Fruit fly (Drosophila melanogaster) whole organism, embryonic: ENCODE measurements around the gene Sf3b3.

Experiments
- ATbp ChIP-seq: fragments of 200-800 bp; sonication (Bioruptor generic); optimal IDR thresholded peaks from 2 replicates; lab custom pipeline; 2017; ENCODE audit warnings: missing biosample characterization, mild to moderate bottlenecking, missing genetic modification characterization, missing genetic modification reagents
- Antp ChIP-seq: fragments of 200-800 bp; sonication (Bioruptor generic); optimal IDR thresholded peaks from 3 replicates; lab custom pipeline; 2016; ENCODE audit warnings: missing biosample characterization, missing genetic modification characterization
- CG10147 ChIP-seq: fragments of 200-800 bp; sonication (Bioruptor generic); optimal IDR thresholded peaks from 2 replicates; lab custom pipeline; 2019; ENCODE audit warnings: missing biosample characterization, mild to moderate bottlenecking, missing genetic modification characterization, moderate library complexity
- CG10431 ChIP-seq: fragments of 200-800 bp; sonication (Bioruptor generic); optimal IDR thresholded peaks from 3 replicates; lab custom pipeline; 2018; ENCODE audit warnings: missing biosample characterization, mild to moderate bottlenecking, missing genetic modification characterization
- CG11504 ChIP-seq: fragments of 200-800 bp; sonication (Bioruptor generic); optimal IDR thresholded peaks from 3 replicates; lab custom pipeline; 2019; ENCODE audit warnings: missing biosample characterization, mild to moderate bottlenecking, missing genetic modification characterization, moderate library complexity
- CG11695 ChIP-seq: fragments of 200-800 bp; sonication (Bioruptor generic); IDR thresholded peaks from 3 replicates; pipeline ENCODE4 v1.3.6; 2022; ENCODE audit warnings: missing biosample characterization, missing genetic modification characterization
- CG1233 ChIP-seq: fragments of 200-800 bp; sonication (Bioruptor generic); optimal IDR thresholded peaks from 4 replicates; lab custom pipeline; 2018; ENCODE audit warnings: missing biosample characterization, mild to moderate bottlenecking, missing genetic modification characterization
- CG13424 ChIP-seq: fragments of 200-800 bp; sonication (Bioruptor generic); optimal IDR thresholded peaks from 2 replicates; lab custom pipeline; 2019; ENCODE audit warnings: missing biosample characterization, mild to moderate bottlenecking, missing genetic modification characterization, moderate library complexity
- CG14710 ChIP-seq: fragments of 200-800 bp; sonication (Bioruptor generic); optimal IDR thresholded peaks from 3 replicates; lab custom pipeline; 2019; ENCODE audit warnings: missing biosample characterization, mild to moderate bottlenecking, missing genetic modification characterization, moderate library complexity
- CG14860 ChIP-seq: fragments of 200-800 bp; sonication (Bioruptor generic); IDR thresholded peaks from 3 replicates; pipeline ENCODE4 v1.3.6; 2022; ENCODE audit warnings: missing biosample characterization, missing genetic modification characterization; ENCODE audit not compliant: partially characterized antibody
- CG15514 ChIP-seq: fragments of 200-800 bp; sonication (Bioruptor generic); optimal IDR thresholded peaks from 3 replicates; lab custom pipeline; 2017; ENCODE audit warnings: missing biosample characterization, missing genetic modification characterization, mild to moderate bottlenecking, moderate library complexity, missing genetic modification reagents
- CG15696 ChIP-seq: fragments of 200-800 bp; sonication (Bioruptor generic); optimal IDR thresholded peaks from 2 replicates; lab custom pipeline; 2019; ENCODE audit warnings: missing biosample characterization, mild to moderate bottlenecking, missing genetic modification characterization, moderate library complexity
- CG17829 ChIP-seq: fragments of 200-800 bp; optimal IDR thresholded peaks from 2 replicates; lab custom pipeline; 2019; ENCODE audit warnings: missing biosample characterization, mild to moderate bottlenecking, missing genetic modification characterization, moderate library complexity
- CG30020 ChIP-seq: fragments of 200-800 bp; optimal IDR thresholded peaks from 2 replicates; lab custom pipeline; 2019; ENCODE audit warnings: missing biosample characterization, mild to moderate bottlenecking, missing genetic modification characterization, moderate library complexity
- CG30403 ChIP-seq: fragments of 200-800 bp; sonication (Bioruptor generic); optimal IDR thresholded peaks from 3 replicates; lab custom pipeline; 2016; ENCODE audit warnings: missing biosample characterization, missing genetic modification characterization
- CG34224 ChIP-seq: fragments of 200-800 bp; sonication (Bioruptor generic); IDR thresholded peaks from 3 replicates; pipeline ENCODE4 v1.3.6; 2022; ENCODE audit warnings: missing biosample characterization, missing genetic modification characterization; ENCODE audit not compliant: partially characterized antibody
- CG5180 ChIP-seq: fragments of 200-800 bp; sonication (Bioruptor generic); optimal IDR thresholded peaks from 3 replicates; lab custom pipeline; 2017; ENCODE audit warnings: missing biosample characterization, missing genetic modification characterization, mild to moderate bottlenecking, moderate library complexity, missing genetic modification reagents
- CG5953 ChIP-seq: fragments of 200-800 bp; sonication (Bioruptor generic); IDR thresholded peaks from 2 replicates; pipeline ENCODE4 v1.3.6; 2022; ENCODE audit warnings: missing biosample characterization, missing genetic modification characterization
- CG7987 ChIP-seq: fragments of 200-800 bp; sonication (Bioruptor generic); optimal IDR thresholded peaks from 2 replicates; lab custom pipeline; 2018; ENCODE audit warnings: missing biosample characterization, mild to moderate bottlenecking, missing genetic modification characterization, moderate library complexity
- CG8924 ChIP-seq: fragments of 200-800 bp; optimal IDR thresholded peaks from 3 replicates; lab custom pipeline; 2019; ENCODE audit warnings: missing biosample characterization, mild to moderate bottlenecking, missing genetic modification characterization, moderate library complexity
- Eip74EF ChIP-seq, 2 experiments: fragments of 200-800 bp in 1 of 2; fragments of >200 bp in 1 of 2; sonication (Bioruptor generic) in 1 of 2; optimal IDR thresholded peaks; 2 replicates each; lab custom pipeline; 2017 to 2019; ENCODE audit warnings: missing biosample characterization in 2 of 2, missing genetic modification characterization in 2 of 2, mild to moderate bottlenecking in 1 of 2, moderate library complexity in 1 of 2
- Elba2 ChIP-seq: fragments of 200-800 bp; sonication (Bioruptor generic); optimal IDR thresholded peaks from 3 replicates; lab custom pipeline; 2016; ENCODE audit warnings: missing biosample characterization, missing genetic modification characterization
- Ets65A ChIP-seq: fragments of 200-800 bp; sonication (Bioruptor generic); peaks from one replicate; lab custom pipeline; 2016; ENCODE audit warnings: missing biosample characterization, missing genetic modification characterization
- Mad ChIP-seq: fragments of 200-800 bp; sonication (Bioruptor generic); optimal IDR thresholded peaks from 2 replicates; lab custom pipeline; 2016; ENCODE audit warnings: missing biosample characterization, missing genetic modification characterization
- Nf-YB ChIP-seq: fragments of 200-800 bp; sonication (Bioruptor generic); optimal IDR thresholded peaks from 3 replicates; lab custom pipeline; 2019; ENCODE audit warnings: missing biosample characterization, mild to moderate bottlenecking, missing genetic modification characterization, moderate library complexity
- Pdp1 ChIP-seq, 2 experiments: fragments of 200-800 bp; sonication (Bioruptor generic); optimal IDR thresholded peaks; 3 replicates each; lab custom pipeline; 2016; ENCODE audit warnings: missing biosample characterization in 2 of 2, missing genetic modification characterization in 2 of 2, mild to moderate bottlenecking in 1 of 2, moderate library complexity in 1 of 2
- Ptx1 ChIP-seq: fragments of 200-800 bp; sonication (Bioruptor generic); IDR thresholded peaks from 2 replicates; pipeline ENCODE4 v1.3.6; 2022; ENCODE audit warnings: missing biosample characterization, missing genetic modification characterization
- Ssrp ChIP-seq: fragments of 200-800 bp; sonication (Bioruptor generic); optimal IDR thresholded peaks from 2 replicates; lab custom pipeline; 2018; ENCODE audit warnings: missing biosample characterization, mild to moderate bottlenecking, missing genetic modification characterization, moderate library complexity
- Xrp1 ChIP-seq: fragments of 200-800 bp; sonication (Bioruptor generic); IDR thresholded peaks from 2 replicates; pipeline ENCODE4 v1.3.6; 2022; ENCODE audit warnings: missing biosample characterization, missing genetic modification characterization
- bsh ChIP-seq, 2 experiments: fragments of 200-800 bp; sonication (Bioruptor generic); optimal IDR thresholded peaks; 2 replicates each; lab custom pipeline; 2017 to 2018; ENCODE audit warnings: mild to moderate bottlenecking in 2 of 2, missing biosample characterization in 2 of 2, missing genetic modification characterization in 2 of 2, moderate library complexity in 1 of 2
- btn ChIP-seq: fragments of 200-800 bp; sonication (Bioruptor generic); optimal IDR thresholded peaks from 2 replicates; lab custom pipeline; 2016; ENCODE audit warnings: missing biosample characterization, missing genetic modification characterization
- cato ChIP-seq: fragments of 200-800 bp; sonication (Bioruptor generic); optimal IDR thresholded peaks from 2 replicates; lab custom pipeline; 2016; ENCODE audit warnings: missing biosample characterization, missing genetic modification characterization, borderline replicate concordance
- corto ChIP-seq: fragments of 200-800 bp; sonication (Bioruptor generic); optimal IDR thresholded peaks from 2 replicates; lab custom pipeline; 2016; ENCODE audit warnings: missing biosample characterization, mild to moderate bottlenecking, missing genetic modification characterization, moderate library complexity
- dysf ChIP-seq: fragments of 200-800 bp; sonication (Bioruptor generic); IDR thresholded peaks from 3 replicates; pipeline ENCODE4 v1.3.6; 2022; ENCODE audit warnings: missing biosample characterization, missing genetic modification characterization
- ems ChIP-seq: fragments of 200-800 bp; sonication (Bioruptor generic); optimal IDR thresholded peaks from 3 replicates; lab custom pipeline; 2016; ENCODE audit warnings: missing biosample characterization, missing genetic modification characterization
- ewg ChIP-seq: fragments of 200-800 bp; sonication (Bioruptor generic); optimal IDR thresholded peaks from 3 replicates; lab custom pipeline; 2017; ENCODE audit warnings: mild to moderate bottlenecking, missing biosample characterization, missing genetic modification reagents, missing genetic modification characterization
- exex ChIP-seq: fragments of 200-800 bp; sonication (Bioruptor generic); optimal IDR thresholded peaks from 4 replicates; lab custom pipeline; 2018; ENCODE audit warnings: missing biosample characterization, mild to moderate bottlenecking, missing genetic modification characterization, moderate library complexity
- grau ChIP-seq: fragments of 200-800 bp; optimal IDR thresholded peaks from 3 replicates; lab custom pipeline; 2019; ENCODE audit warnings: missing biosample characterization, mild to moderate bottlenecking, missing genetic modification characterization, moderate library complexity
- hkb ChIP-seq, 2 experiments: fragments of 200-800 bp in 1 of 2; fragments of >200 bp in 1 of 2; sonication (Bioruptor generic) in 1 of 2; IDR thresholded peaks in 1 of 2; optimal IDR thresholded peaks in 1 of 2; 2 replicates each; pipeline versions ENCODE4 v1.3.6 to Lab custom; 2017 to 2022; ENCODE audit warnings: missing biosample characterization in 1 of 2, missing genetic modification characterization in 1 of 2
- klu ChIP-seq: fragments of 200-800 bp; sonication (Bioruptor generic); IDR thresholded peaks from 2 replicates; pipeline ENCODE4 v1.3.6; 2022; ENCODE audit warnings: missing biosample characterization, missing genetic modification characterization
- lbe ChIP-seq: fragments of 200-800 bp; sonication (Bioruptor generic); optimal IDR thresholded peaks from 2 replicates; lab custom pipeline; 2016; ENCODE audit warnings: missing biosample characterization, mild to moderate bottlenecking, missing genetic modification characterization
- lola ChIP-seq, 3 experiments: fragments of >200 bp in 2 of 3; fragments of 200-800 bp in 1 of 3; sonication (Bioruptor generic) in 1 of 3; optimal IDR thresholded peaks; 2 replicates each; lab custom pipeline; 2017 to 2019; ENCODE audit warnings: missing biosample characterization in 3 of 3, missing genetic modification characterization in 3 of 3, mild to moderate bottlenecking in 1 of 3, moderate library complexity in 1 of 3
- nerfin-1 ChIP-seq: fragments of 200-800 bp; sonication (Bioruptor generic); optimal IDR thresholded peaks from 3 replicates; lab custom pipeline; 2019; ENCODE audit warnings: missing biosample characterization, mild to moderate bottlenecking, missing genetic modification characterization, moderate library complexity
- odd ChIP-seq: fragments of 200-800 bp; sonication (Bioruptor generic); optimal IDR thresholded peaks from 2 replicates; lab custom pipeline; 2017; ENCODE audit warnings: missing biosample characterization, mild to moderate bottlenecking, missing genetic modification characterization
- row ChIP-seq: fragments of 200-800 bp; sonication (Bioruptor generic); IDR thresholded peaks from 3 replicates; pipeline ENCODE4 v1.3.6; 2022; ENCODE audit warnings: missing biosample characterization, missing genetic modification characterization
- tap ChIP-seq: fragments of 200-800 bp; optimal IDR thresholded peaks from 3 replicates; lab custom pipeline; 2019; ENCODE audit warnings: missing biosample characterization, mild to moderate bottlenecking, missing genetic modification characterization, moderate library complexity
- trem ChIP-seq: fragments of 200-800 bp; optimal IDR thresholded peaks from 3 replicates; lab custom pipeline; 2019; ENCODE audit warnings: missing biosample characterization, mild to moderate bottlenecking, missing genetic modification characterization, moderate library complexity
- zf30C ChIP-seq: fragments of 200-800 bp; sonication (Bioruptor generic); optimal IDR thresholded peaks from 3 replicates; lab custom pipeline; 2018; ENCODE audit warnings: missing biosample characterization, mild to moderate bottlenecking, missing genetic modification characterization

The Sf3b3 gene

dm6 chr3L:824444-824843 is 8.7 kb downstream of the Sf3b3 start (continued):
- no peak for TF ChIP-seq CG30020
- no peak for TF ChIP-seq CG11504 (tag; lab: Kevin White, UChicago)
- TF ChIP-seq Ets65A (GFP tag; lab: Kevin White, UChicago) = peak; percentile 88
- TF ChIP-seq zf30C (GFP tag; lab: Kevin White, UChicago) = peak; percentile 11
- TF ChIP-seq nerfin-1 = peak; percentile 38
- TF ChIP-seq exex (tag; lab: Kevin White, UChicago) = no peak
- no peak for TF ChIP-seq Mad (GFP tag; lab: Kevin White, UChicago)
- peak; percentile 19 for TF ChIP-seq Antp (GFP tag; lab: Kevin White, UChicago)
- peak; percentile 27 for TF ChIP-seq ATbp (GFP tag; lab: Kevin White, UChicago)
- TF ChIP-seq lola (GFP tag; optimal IDR thresholded peaks at IDR 0.05; lab: Kevin White, UChicago) = peak in 1 of 3 experiments; percentile 26
- TF ChIP-seq CG8924 (tag; lab: Kevin White, UChicago) = peak; percentile 3
- TF ChIP-seq btn = peak; percentile 50
- peak in 1 of 2 experiments; percentile 7 for TF ChIP-seq Pdp1 (GFP tag; optimal IDR thresholded peaks at IDR 0.05; lab: Kevin White, UChicago)
- peak; percentile 35 for TF ChIP-seq lbe (GFP tag; lab: Kevin White, UChicago)
- TF ChIP-seq Ssrp (tag; lab: Kevin White, UChicago) = peak; percentile 12
- TF ChIP-seq CG5180 (GFP tag; lab: Kevin White, UChicago) = peak; percentile 14
- TF ChIP-seq CG7987 (GFP tag; lab: Kevin White, UChicago) = no peak
- TF ChIP-seq row = 0 out of 3 replicates have a peak, but pooled peaks have one; percentile 26
- no peak for TF ChIP-seq CG15514
- peak; percentile 43 for TF ChIP-seq tap (tag; lab: Kevin White, UChicago)
- peak; percentile 8; the same call in 1 of the 3 replicates for TF ChIP-seq dysf
- TF ChIP-seq bsh (GFP tag; optimal IDR thresholded peaks at IDR 0.05; lab: Kevin White, UChicago) = peak; percentile 41 to 72
- no peak for TF ChIP-seq CG34224 (GFP tag; lab: Robert Waterston, UW)
- TF ChIP-seq CG1233 (GFP tag; lab: Kevin White, UChicago) = peak; percentile 48
- no peak for TF ChIP-seq klu (GFP tag; lab: Robert Waterston, UW)
- no peak for TF ChIP-seq CG14860 (GFP tag; lab: Robert Waterston, UW)
- peak; percentile 40 for TF ChIP-seq CG17829 (tag; lab: Kevin White, UChicago)
- TF ChIP-seq cato (GFP tag; lab: Kevin White, UChicago) = no peak
- peak in 1 of 2 experiments; percentile 23 for TF ChIP-seq Eip74EF (GFP tag; optimal IDR thresholded peaks at IDR 0.05; lab: Kevin White, UChicago)
- TF ChIP-seq ewg (GFP tag; lab: Kevin White, UChicago) = peak; percentile 29
- peak; percentile 19 for TF ChIP-seq grau (tag; lab: Kevin White, UChicago)
- peak; percentile 21 for TF ChIP-seq CG30403 (GFP tag; lab: Kevin White, UChicago)
- TF ChIP-seq Nf-YB (GFP tag; lab: Kevin White, UChicago) = no peak
- no peak for TF ChIP-seq Elba2 (GFP tag; lab: Kevin White, UChicago)
- TF ChIP-seq CG5953 (GFP tag; lab: Robert Waterston, UW) = 0 out of 2 replicates have a peak, but pooled peaks have one; percentile 22
- no peak for TF ChIP-seq ems (GFP tag; lab: Kevin White, UChicago)
- peak; percentile 25 for TF ChIP-seq CG13424 (tag; lab: Kevin White, UChicago)
- 0 out of 2 replicates have a peak, but pooled peaks have one; percentile 21 for TF ChIP-seq Xrp1 (GFP tag; lab: Robert Waterston, UW)
- peak; percentile 43; the same call in 1 of the 2 replicates for TF ChIP-seq Ptx1 (GFP tag; lab: Robert Waterston, UW)
- peak; percentile 11 for TF ChIP-seq CG14710 (tag; lab: Kevin White, UChicago)
- peak; percentile 23 for TF ChIP-seq CG10147 (GFP tag; lab: Kevin White, UChicago)
- no peak for TF ChIP-seq hkb (optimal IDR thresholded peaks at IDR 0.05; lab: Kevin White, UChicago)
- TF ChIP-seq hkb (GFP tag; IDR thresholded peaks at IDR 0.05; lab: Robert Waterston, UW) = 0 out of 2 replicates have a peak, but pooled peaks have one; percentile 16
- TF ChIP-seq CG11695 (GFP tag; lab: Robert Waterston, UW) = no peak
- TF ChIP-seq corto (GFP tag; lab: Kevin White, UChicago) = no peak
- no peak for TF ChIP-seq odd (GFP tag; lab: Kevin White, UChicago)
- no peak for TF ChIP-seq CG15696 (tag; lab: Kevin White, UChicago)
- peak; percentile 2 for TF ChIP-seq trem
- TF ChIP-seq CG10431 (GFP tag; lab: Kevin White, UChicago) = no peak
